Worm (Caenorhabditis elegans) whole organism, early embryonic: ENCODE measurements around the gene C06G4.6.

Experiments
- B0310.2 ChIP-seq: sonication (generic microtip); optimal IDR thresholded peaks from 2 replicates; lab custom pipeline; 2016; ENCODE audit warnings: mild to moderate bottlenecking, missing genetic modification characterization, missing compliant biosample characterization
- F13C5.2 ChIP-seq: sonication (generic microtip); optimal IDR thresholded peaks from 2 replicates; lab custom pipeline; 2017; ENCODE audit warnings: mild to moderate bottlenecking, missing genetic modification characterization, inconsistent platforms, missing compliant biosample characterization
- aly-1 ChIP-seq: sonication (generic microtip); optimal IDR thresholded peaks from 2 replicates; lab custom pipeline; 2016; ENCODE audit warnings: missing genetic modification characterization, missing compliant biosample characterization
- ama-1 ChIP-seq: fragments of 150-350 bp; optimal IDR thresholded peaks from 2 replicates; lab custom pipeline; 2014
- ceh-13 ChIP-seq: fragments of 200-800 bp; sonication (Bioruptor generic); optimal IDR thresholded peaks from 2 replicates; lab custom pipeline; 2018; ENCODE audit warnings: mild to moderate bottlenecking, missing genetic modification characterization, missing compliant biosample characterization
- ceh-36 ChIP-seq: sonication (generic microtip); optimal IDR thresholded peaks from 2 replicates; lab custom pipeline; 2016; ENCODE audit warnings: missing genetic modification characterization, inconsistent platforms, missing compliant biosample characterization
- ets-7 ChIP-seq: sonication (generic microtip); optimal IDR thresholded peaks from 2 replicates; lab custom pipeline; 2016; ENCODE audit warnings: missing genotype, missing genetic modification characterization, missing compliant biosample characterization
- flt-1 ChIP-seq: fragments of 200-800 bp; sonication (Bioruptor generic); IDR thresholded peaks from 2 replicates; pipeline ENCODE4 v1.3.6; 2022; ENCODE audit warnings: missing genetic modification characterization, missing compliant biosample characterization
- hmbx-1 ChIP-seq: sonication (generic microtip); optimal IDR thresholded peaks from 2 replicates; lab custom pipeline; 2016; ENCODE audit warnings: mild to moderate bottlenecking, missing genetic modification characterization, missing compliant biosample characterization
- hmg-4 ChIP-seq: fragments of 200-800 bp; sonication (Bioruptor generic); optimal IDR thresholded peaks from 2 replicates; lab custom pipeline; 2018; ENCODE audit warnings: mild to moderate bottlenecking, missing genetic modification characterization, missing compliant biosample characterization
- hnd-1 ChIP-seq: sonication (generic microtip); optimal IDR thresholded peaks from 2 replicates; lab custom pipeline; 2016; ENCODE audit warnings: missing genetic modification characterization, missing compliant biosample characterization
- pes-1 ChIP-seq: fragments of 200-800 bp; sonication (Bioruptor generic); IDR thresholded peaks from 2 replicates; pipeline ENCODE4 v1.3.6; 2022; ENCODE audit warnings: missing genetic modification reagents, missing genetic modification characterization, missing compliant biosample characterization
- scrt-1 ChIP-seq: fragments of 200-800 bp; sonication (Bioruptor generic); IDR thresholded peaks from 2 replicates; pipeline ENCODE4 v1.3.6; 2022; ENCODE audit warnings: missing genetic modification characterization, missing compliant biosample characterization
- sea-1 ChIP-seq: fragments of 200-800 bp; sonication (Bioruptor generic); conservative IDR thresholded peaks from 2 replicates; pipeline ENCODE4 v1.3.6; 2022; ENCODE audit warnings: missing genetic modification characterization, missing compliant biosample characterization
- tbx-11 ChIP-seq: fragments of 200-800 bp; sonication (Bioruptor generic); IDR thresholded peaks from 2 replicates; pipeline ENCODE4 v1.3.6; 2022; ENCODE audit warnings: missing genetic modification characterization, missing compliant biosample characterization
- tbx-37 ChIP-seq: fragments of 200-800 bp; sonication (Bioruptor generic); conservative IDR thresholded peaks from 2 replicates; pipeline ENCODE4 v1.3.6; 2022; ENCODE audit warnings: missing genetic modification reagents, missing genetic modification characterization, missing compliant biosample characterization
- tra-4 ChIP-seq: sonication (generic microtip); optimal IDR thresholded peaks from 2 replicates; lab custom pipeline; 2017; ENCODE audit warnings: missing genetic modification characterization, missing compliant biosample characterization

The C06G4.6 gene

DNA sequence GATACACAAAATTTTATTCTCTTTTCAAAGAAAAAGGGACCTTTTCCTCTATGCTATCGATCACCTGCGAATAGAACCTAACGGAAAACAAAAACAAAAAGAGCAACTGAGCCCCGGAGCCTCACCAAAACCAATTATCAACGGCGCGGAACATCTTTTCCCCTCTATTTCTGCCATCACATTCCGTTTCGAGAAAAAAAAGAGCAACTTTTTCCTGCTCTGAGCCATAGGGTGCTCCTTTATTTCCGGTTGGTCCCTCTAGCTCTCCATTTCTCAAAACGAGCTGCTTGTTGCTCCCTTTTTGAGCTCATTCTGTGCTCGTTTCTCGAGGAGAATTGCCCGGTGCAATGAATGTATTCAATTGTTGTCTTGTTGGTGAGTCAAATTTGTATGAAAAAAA, 24.5 kb upstream of the C06G4.6 start, which contains the start of gene clp-1:
Gene clp-1, plus strand, starts transcription at position 301 of the 400 bp plus-strand sequence.
- TF ChIP-seq ceh-13 (GFP tag; lab: Kevin White, UChicago), result no peak
- no peak for TF ChIP-seq tbx-37
- no peak for TF ChIP-seq scrt-1 (GFP tag; lab: Robert Waterston, UW)
- TF ChIP-seq B0310.2 (tag; lab: Kevin White, UChicago), result no peak
- no peak for TF ChIP-seq pes-1 (GFP tag; lab: Robert Waterston, UW)
- TF ChIP-seq tra-4 (tag; lab: Kevin White, UChicago), result no peak
- TF ChIP-seq hmbx-1, result no peak
- TF ChIP-seq tbx-11 (GFP tag; lab: Robert Waterston, UW), result no peak
- no peak for TF ChIP-seq ceh-36 (tag; lab: Kevin White, UChicago)
- TF ChIP-seq hmg-4 (GFP tag; lab: Kevin White, UChicago), result no peak
- no peak for TF ChIP-seq sea-1
- TF ChIP-seq ama-1 (lab: Kevin White, UChicago), result no peak
- TF ChIP-seq F13C5.2 (tag; lab: Kevin White, UChicago), result no peak
- TF ChIP-seq hnd-1 (tag; lab: Kevin White, UChicago), result no peak

DNA sequence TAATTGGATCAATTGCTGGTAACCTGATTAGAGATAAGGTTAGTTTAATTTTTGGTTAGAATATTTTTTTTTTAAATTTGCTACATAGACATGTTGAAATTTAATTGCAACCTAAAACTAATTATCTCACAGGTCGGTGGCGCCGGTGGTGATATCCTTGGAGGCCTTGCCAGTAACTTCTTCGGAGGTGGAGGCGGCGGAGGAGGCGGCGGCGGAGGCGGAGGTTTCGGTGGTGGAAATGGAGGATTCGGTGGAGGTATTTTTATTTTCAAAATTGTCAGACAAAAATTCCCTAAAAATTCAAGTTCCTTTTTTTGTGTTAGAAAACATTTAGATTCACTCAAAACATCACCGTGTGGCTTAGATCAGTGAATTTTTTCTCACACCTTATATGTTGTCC, 23.0 kb upstream of the C06G4.6 start:
- TF ChIP-seq hnd-1 (tag; lab: Kevin White, UChicago) (no peak), aly-1 (no peak)

DNA sequence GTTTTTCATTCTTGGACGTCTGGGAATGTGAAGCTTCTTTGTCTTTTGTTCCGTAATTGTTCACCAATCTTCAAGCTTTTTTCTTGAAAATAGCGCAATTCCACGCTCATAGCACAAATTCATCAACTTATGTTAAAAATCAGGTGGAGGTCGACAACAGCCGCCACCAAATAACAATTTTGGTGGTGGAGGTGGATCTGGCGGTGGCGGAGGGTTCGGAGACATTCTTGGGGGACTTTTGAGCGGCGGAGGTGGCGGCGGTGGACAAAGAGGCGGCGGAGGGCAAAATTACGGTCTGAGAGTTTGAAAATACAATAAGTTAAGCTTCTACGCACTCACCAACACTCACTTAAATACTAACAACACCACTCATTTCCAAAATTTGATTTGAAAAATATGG, 22.3 kb upstream of the C06G4.6 start:
- no peak for TF ChIP-seq tbx-11 (GFP tag; lab: Robert Waterston, UW)
- TF ChIP-seq sea-1, result no peak
- no peak for TF ChIP-seq ceh-13 (GFP tag; lab: Kevin White, UChicago)
- TF ChIP-seq tbx-37, result no peak
- no peak for TF ChIP-seq ceh-36 (tag; lab: Kevin White, UChicago)
- no peak for TF ChIP-seq hmg-4 (GFP tag; lab: Kevin White, UChicago)
- no peak for TF ChIP-seq pes-1 (GFP tag; lab: Robert Waterston, UW)

- TF ChIP-seq tbx-11 (GFP tag; lab: Robert Waterston, UW) (no peak), ceh-13 (GFP tag; lab: Kevin White, UChicago) (no peak), tra-4 (tag; lab: Kevin White, UChicago) (no peak), flt-1 (GFP tag; lab: Robert Waterston, UW) (no peak), ama-1 (lab: Kevin White, UChicago) (no peak), F13C5.2 (tag; lab: Kevin White, UChicago) (no peak), ets-7 (no peak), hnd-1 (tag; lab: Kevin White, UChicago) (no peak), tbx-37 (no peak)
Observed at ce11 chrIII:7986585-7987171, 17.5 kb upstream of the C06G4.6 start, which contains the start of gene hrpk-2. Gene hrpk-2, plus strand, starts transcription at chrIII:7987121.

DNA sequence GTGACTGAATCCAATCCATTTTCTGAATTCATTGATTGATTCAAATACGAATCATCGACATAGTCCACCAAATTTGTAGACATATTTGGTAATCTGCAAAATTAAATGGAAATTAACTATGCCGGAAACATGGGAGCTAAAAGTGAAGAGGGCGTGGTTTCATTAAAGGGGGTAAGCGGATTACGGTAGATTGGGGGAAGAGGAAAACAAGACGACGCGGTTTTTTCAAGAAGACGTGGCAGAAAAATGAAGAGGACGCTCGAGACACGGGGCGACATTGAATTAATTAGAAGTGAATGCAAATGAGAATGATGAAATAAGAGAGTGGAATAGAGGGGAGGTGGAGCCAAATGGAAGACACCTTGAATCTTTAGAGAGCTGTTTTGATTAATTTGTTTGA, 7.8 kb upstream of the C06G4.6 start, which contains the start of gene npr-17:
Gene npr-17, minus strand, starts transcription at position 101 of the 400 bp plus-strand sequence.
- TF ChIP-seq ceh-36 (tag; lab: Kevin White, UChicago) (no peak), flt-1 (GFP tag; lab: Robert Waterston, UW) (no peak), pes-1 (GFP tag; lab: Robert Waterston, UW) (no peak), sea-1 (no peak), hmbx-1 (no peak), tbx-11 (GFP tag; lab: Robert Waterston, UW) (no peak), hmg-4 (GFP tag; lab: Kevin White, UChicago) (no peak), aly-1 (no peak), ama-1 (lab: Kevin White, UChicago) (no peak)

DNA sequence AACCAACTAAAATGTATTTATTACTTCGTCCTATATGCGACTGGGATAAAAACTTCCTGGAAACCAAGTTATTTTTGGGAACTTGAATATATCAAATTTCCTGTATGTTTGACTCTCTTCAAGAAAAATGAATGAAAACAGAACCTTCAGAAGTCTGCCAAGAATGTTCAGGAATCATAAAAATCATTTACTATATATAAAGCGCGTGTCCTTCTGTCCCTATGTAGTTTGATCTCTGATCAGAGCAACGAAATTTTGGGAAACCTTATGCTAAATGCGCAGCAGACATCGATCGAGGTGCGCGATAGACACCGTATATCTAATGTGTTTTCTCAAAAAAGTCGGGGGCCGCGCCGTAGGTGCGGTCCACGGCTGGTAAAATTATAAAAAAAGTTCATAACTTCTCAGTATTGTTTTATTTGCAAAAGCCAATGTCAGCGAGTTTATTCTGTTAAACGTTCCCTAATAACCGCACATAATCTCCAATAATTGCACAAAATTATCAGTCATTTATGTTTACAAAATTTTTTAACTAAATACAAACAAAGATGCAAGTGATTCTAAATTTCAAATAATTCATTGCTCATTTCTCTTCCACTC, 6.6 kb upstream of the C06G4.6 start:
- no peak for TF ChIP-seq tbx-37
- TF ChIP-seq ceh-13 (GFP tag; lab: Kevin White, UChicago), result no peak
- no peak for TF ChIP-seq ets-7
- no peak for TF ChIP-seq tra-4 (tag; lab: Kevin White, UChicago)

DNA sequence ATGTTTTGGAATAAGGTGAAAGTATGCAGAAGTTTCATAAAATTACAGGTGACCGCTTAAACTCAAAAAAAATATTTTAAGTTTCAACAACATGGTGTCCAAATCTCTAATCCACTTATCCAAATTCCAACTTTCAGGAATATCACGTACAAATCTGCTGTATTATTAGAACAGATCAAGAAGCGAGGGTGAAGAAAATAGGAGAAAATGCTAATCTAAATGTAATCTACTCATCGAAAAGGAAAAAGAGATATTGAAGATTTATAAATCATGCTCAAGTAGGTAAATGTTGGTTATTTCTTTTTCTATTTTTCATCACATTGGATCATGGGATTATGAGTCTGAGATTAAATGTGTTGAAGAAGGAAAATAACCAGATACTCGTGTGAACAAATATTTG, 2.6 kb upstream of the C06G4.6 start:
- TF ChIP-seq flt-1 (GFP tag; lab: Robert Waterston, UW) (no peak), ama-1 (lab: Kevin White, UChicago) (no peak), F13C5.2 (tag; lab: Kevin White, UChicago) (no peak), tbx-37 (no peak), tra-4 (tag; lab: Kevin White, UChicago) (no peak), B0310.2 (tag; lab: Kevin White, UChicago) (no peak), tbx-11 (GFP tag; lab: Robert Waterston, UW) (no peak), ceh-13 (GFP tag; lab: Kevin White, UChicago) (no peak), sea-1 (no peak), hnd-1 (tag; lab: Kevin White, UChicago) (no peak), hmg-4 (GFP tag; lab: Kevin White, UChicago) (no peak), ets-7 (no peak), pes-1 (GFP tag; lab: Robert Waterston, UW) (no peak), ceh-36 (tag; lab: Kevin White, UChicago) (no peak), scrt-1 (GFP tag; lab: Robert Waterston, UW) (no peak)

DNA sequence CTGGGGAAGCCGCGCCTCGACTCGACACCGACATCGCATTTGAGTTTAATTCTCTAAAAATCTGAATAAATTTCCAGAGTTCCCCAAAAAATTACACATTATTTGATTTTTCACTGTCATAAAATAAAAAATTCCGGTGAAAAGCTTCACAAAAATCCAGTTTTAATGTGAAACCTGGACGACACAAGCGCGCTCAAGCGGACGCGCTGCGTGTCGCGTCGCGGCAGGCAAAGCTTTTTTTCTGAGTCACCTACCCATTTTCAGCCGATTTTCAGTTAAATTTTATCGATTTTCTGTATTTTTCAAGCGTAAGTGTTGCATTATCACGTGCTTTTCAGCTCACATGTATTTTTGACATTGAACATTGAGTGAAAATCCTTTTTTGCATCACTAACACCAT, 5.6 kb downstream of the C06G4.6 start, which contains the start of gene cit-1.1:
Gene cit-1.1, minus strand, starts transcription at position 53 of the 400 bp plus-strand sequence.
- no peak for TF ChIP-seq tra-4 (tag; lab: Kevin White, UChicago)
- TF ChIP-seq scrt-1 (GFP tag; lab: Robert Waterston, UW), result no peak
- no peak for TF ChIP-seq ets-7
